Fruit fly (Drosophila melanogaster) whole organism, prepupa: ENCODE data around the gene Sry-alpha.

Experiments
- Smox ChIP-seq: fragments of 200-800 bp; sonication (Bioruptor generic); optimal IDR thresholded peaks from 3 replicates; lab custom pipeline; 2016; ENCODE audit warnings: missing biosample characterization, missing genetic modification characterization
- fd59A ChIP-seq: fragments of 200-800 bp; sonication (Bioruptor generic); optimal IDR thresholded peaks from 2 replicates; lab custom pipeline; 2017; ENCODE audit warnings: missing biosample characterization, mild to moderate bottlenecking, missing genetic modification characterization, missing genetic modification reagents

- TF ChIP-seq fd59A (GFP tag; lab: Kevin White, UChicago), result no peak
- no peak for TF ChIP-seq Smox (GFP tag; lab: Kevin White, UChicago)
These were observed at the start of gene Sry-alpha, which contains the start of the genes janA and Sry-beta for dm6 chr3R:30039494-30039893.
